Worm (Caenorhabditis elegans) whole organism, L2 larva: Measurements from ENCODE around the gene T11B7.5.

Experiments used
- R02D3.7 ChIP-seq: fragments of 150-350 bp; optimal IDR thresholded peaks from 2 replicates; lab custom pipeline; 2014; ENCODE audit warnings: missing biosample characterization, missing genetic modification characterization
- ceh-82 ChIP-seq: fragments of 150-350 bp; optimal IDR thresholded peaks from 2 replicates; lab custom pipeline; 2014; ENCODE audit warnings: missing biosample characterization, missing genetic modification characterization
- nhr-10 ChIP-seq: sonication (generic microtip); optimal IDR thresholded peaks from 2 replicates; lab custom pipeline; 2017; ENCODE audit warnings: missing biosample characterization, missing genetic modification characterization
- unc-39 ChIP-seq: fragments of 150-350 bp; optimal IDR thresholded peaks from 2 replicates; lab custom pipeline; 2014; ENCODE audit warnings: missing biosample characterization, missing genetic modification characterization
- zag-1 ChIP-seq: fragments of 150-350 bp; optimal IDR thresholded peaks from 2 replicates; lab custom pipeline; 2014; ENCODE audit warnings: missing biosample characterization, missing genetic modification characterization

ce11 chrIV:8830591-8830990, 25.3 kb downstream of the T11B7.5 start, which contains the start of gene T28C6.8:
- TF ChIP-seq R02D3.7 (tag; lab: Kevin White, UChicago) (no peak), unc-39 (tag; lab: Kevin White, UChicago) (no peak), nhr-10 (tag; lab: Kevin White, UChicago) (no peak), zag-1 (tag; lab: Kevin White, UChicago) (no peak), ceh-82 (tag; lab: Kevin White, UChicago) (no peak)
